Worm (Caenorhabditis elegans): ENCODE data around the gene F16B4.7.

ce11 chrV:1578572-1579230, 6.8 kb upstream of the F16B4.7 start:
- TF ChIP-seq R02D3.7 (tag; optimal IDR thresholded peaks at IDR 0.05) (no peak), unc-62 (GFP tag; optimal IDR thresholded peaks at IDR 0.05) (no peak), ama-1 (optimal IDR thresholded peaks at IDR 0.05) (no peak), nhr-77 (tag; optimal IDR thresholded peaks at IDR 0.05) (no peak), lin-13 (GFP tag; optimal IDR thresholded peaks at IDR 0.05) (no peak), skn-1 (tag; optimal IDR thresholded peaks at IDR 0.05) (no peak), mab-5 (tag; optimal IDR thresholded peaks at IDR 0.05) (no peak)
